Fruit fly (Drosophila melanogaster): ENCODE results near the gene AIF.

Gene AIF

dm6 chr2L:2202018-2202852 lies 50.7 kb downstream of the AIF start:
- peak; percentile 97 for TF ChIP-seq CG17385 (GFP tag; optimal IDR thresholded peaks at IDR 0.05)
- peak; percentile 95 for TF ChIP-seq CG12744 (GFP tag; optimal IDR thresholded peaks at IDR 0.05)
- TF ChIP-seq CG10543 (GFP tag; optimal IDR thresholded peaks at IDR 0.05) = peak; percentile 39
- peak; percentile 96 for TF ChIP-seq CG11247 (GFP tag; IDR thresholded peaks at IDR 0.05)
- TF ChIP-seq dmrt11E (tag; optimal IDR thresholded peaks at IDR 0.05) = peak; percentile 100
- peak; percentile 100 for TF ChIP-seq nmo (GFP tag; optimal IDR thresholded peaks at IDR 0.05)
- peak; percentile 94 for TF ChIP-seq Ravus (GFP tag; IDR thresholded peaks at IDR 0.05)
- peak; percentile 97 for TF ChIP-seq jigr1 (GFP tag; IDR thresholded peaks at IDR 0.05)
- TF ChIP-seq CG2129 (GFP tag; IDR thresholded peaks at IDR 0.05; ENCODE audit: partially characterized antibody) = 0 out of 2 replicates have a peak, but pooled peaks have one; percentile 33
- TF ChIP-seq CG13123 (GFP tag; optimal IDR thresholded peaks at IDR 0.05) = peak; percentile 98
- TF ChIP-seq D19A (tag; optimal IDR thresholded peaks at IDR 0.05) = peak; percentile 98
- peak; percentile 100 for TF ChIP-seq Sox102F (GFP tag; optimal IDR thresholded peaks at IDR 0.05)
- peak; percentile 99 for TF ChIP-seq CG4282 (GFP tag; optimal IDR thresholded peaks at IDR 0.05)
- peak; percentile 99 for TF ChIP-seq so (GFP tag; IDR thresholded peaks at IDR 0.05)
- no peak for TF ChIP-seq hth (optimal IDR thresholded peaks at IDR 0.05)
- peak; percentile 72; the same call in 2 of the 3 replicates for TF ChIP-seq mld (GFP tag; IDR thresholded peaks at IDR 0.05; ENCODE audit: partially characterized antibody)
- TF ChIP-seq CG16863 (GFP tag; optimal IDR thresholded peaks at IDR 0.05) = peak; percentile 99
- peak; percentile 89 for TF ChIP-seq Kr (GFP tag; optimal IDR thresholded peaks at IDR 0.05)
- TF ChIP-seq CG8359 (GFP tag; optimal IDR thresholded peaks at IDR 0.05; ENCODE audit: borderline replicate concordance) = peak; percentile 96
- TF ChIP-seq Bteb2 (GFP tag; optimal IDR thresholded peaks at IDR 0.05) = peak; percentile 93
- peak; percentile 96 for TF ChIP-seq CG14014 (GFP tag; IDR thresholded peaks at IDR 0.05)
- peak; percentile 98 for TF ChIP-seq Atf-2 (GFP tag; optimal IDR thresholded peaks at IDR 0.05)
- TF ChIP-seq bsh (GFP tag; optimal IDR thresholded peaks at IDR 0.05) = peak; percentile 99 to 100
- peak; percentile 27 to 79 for TF ChIP-seq Trl (optimal IDR thresholded peaks at IDR 0.05)
- TF ChIP-seq Trl (GFP tag; optimal IDR thresholded peaks at IDR 0.05) = peak; percentile 98
- peak; percentile 99 for TF ChIP-seq otp (GFP tag; IDR thresholded peaks at IDR 0.05)
- peak; percentile 99 for TF ChIP-seq Six4 (GFP tag; optimal IDR thresholded peaks at IDR 0.05)
- no peak for TF ChIP-seq zfh2 (GFP tag; optimal IDR thresholded peaks at IDR 0.05)
- TF ChIP-seq Meics (GFP tag; optimal IDR thresholded peaks at IDR 0.05) = peak; percentile 86
- peak; percentile 99 for TF ChIP-seq CG4820 (GFP tag; optimal IDR thresholded peaks at IDR 0.05)
- peak; percentile 86 for TF ChIP-seq CG11560 (tag; IDR thresholded peaks at IDR 0.05)
- peak; percentile 86 for TF ChIP-seq Doc2 (GFP tag; IDR thresholded peaks at IDR 0.05)
- TF ChIP-seq Nf-YA (GFP tag; IDR thresholded peaks at IDR 0.05) = peak; percentile 99
- peak; percentile 99 for TF ChIP-seq pum (GFP tag; optimal IDR thresholded peaks at IDR 0.05)
- peak; percentile 89 for TF ChIP-seq CG11085 (GFP tag; IDR thresholded peaks at IDR 0.05)
- peak; percentile 45 for TF ChIP-seq HLHmδ (GFP tag; optimal IDR thresholded peaks at IDR 0.05)
- peak; percentile 59 for TF ChIP-seq exex (tag; optimal IDR thresholded peaks at IDR 0.05)
- peak; percentile 92 for TF ChIP-seq Bdp1 (GFP tag; optimal IDR thresholded peaks at IDR 0.05)
- peak; percentile 98 for TF ChIP-seq CG2678 (tag; optimal IDR thresholded peaks at IDR 0.05)
- peak; percentile 99 for TF ChIP-seq NC2β (GFP tag; optimal IDR thresholded peaks at IDR 0.05)
- peak; percentile 95 for TF ChIP-seq ab (GFP tag; optimal IDR thresholded peaks at IDR 0.05)
- peak; percentile 95 for TF ChIP-seq gcm2 (GFP tag; optimal IDR thresholded peaks at IDR 0.05)
- TF ChIP-seq abd-A (tag; optimal IDR thresholded peaks at IDR 0.05) = peak; percentile 51
- TF ChIP-seq shn (GFP tag; optimal IDR thresholded peaks at IDR 0.05) = peak; percentile 95
- peak; percentile 77 for TF ChIP-seq CG6175 (GFP tag; IDR thresholded peaks at IDR 0.05)
- TF ChIP-seq nom (GFP tag; optimal IDR thresholded peaks at IDR 0.05) = peak; percentile 99
- TF ChIP-seq danr (GFP tag; IDR thresholded peaks at IDR 0.05) = peak; percentile 96
- peak; percentile 17 for TF ChIP-seq D19B (GFP tag; optimal IDR thresholded peaks at IDR 0.05)
- peak; percentile 74 for TF ChIP-seq Sry-δ (GFP tag; optimal IDR thresholded peaks at IDR 0.05)
